Worm (Caenorhabditis elegans) whole organism, L4/young adult: ENCODE results near the gene dyrb-1.
A peak's percentile ranks its signal among the peaks of the same experiment; 100 is the strongest.

Source experiments
- dao-5 ChIP-seq: sonication (generic microtip); optimal IDR thresholded peaks from 2 replicates; lab custom pipeline; 2016; ENCODE audit warnings: missing genotype, missing genetic modification characterization, moderate library complexity, missing compliant biosample characterization
- him-1 ChIP-seq: sonication (generic microtip); optimal IDR thresholded peaks from 2 replicates; lab custom pipeline; 2016; ENCODE audit warnings: missing genotype, missing genetic modification reagents, missing genetic modification characterization, missing compliant biosample characterization

ce11 chrII:9112851-9113250 lies 5.9 kb upstream of the dyrb-1 start, which contains the start of gene jun-1:
- no peak for TF ChIP-seq dao-5 (tag; lab: Kevin White, UChicago)
- peak; percentile 4 for TF ChIP-seq him-1 (tag; lab: Kevin White, UChicago)
